Worm (Caenorhabditis elegans) whole organism, L1 larva: Measurements from ENCODE around the gene R151.10.

Source experiments
- C04F5.9 ChIP-seq: sonication (generic microtip); optimal IDR thresholded peaks from 2 replicates; lab custom pipeline; 2016; ENCODE audit warnings: missing genetic modification characterization, missing compliant biosample characterization
- C16A3.4 ChIP-seq: fragments of 150-350 bp; optimal IDR thresholded peaks from 2 replicates; lab custom pipeline; 2014; ENCODE audit warnings: missing biosample characterization, missing genetic modification characterization
- F16B12.6 ChIP-seq: fragments of 150-350 bp; optimal IDR thresholded peaks from 2 replicates; lab custom pipeline; 2014; ENCODE audit warnings: missing biosample characterization, missing genetic modification characterization
- alr-1 ChIP-seq: fragments of 200-800 bp; sonication (Bioruptor generic); optimal IDR thresholded peaks from 2 replicates; lab custom pipeline; 2018; ENCODE audit warnings: borderline replicate concordance, mild to moderate bottlenecking, missing genetic modification characterization, missing compliant biosample characterization
- aly-2 ChIP-seq: fragments of 150-350 bp; optimal IDR thresholded peaks from 2 replicates; lab custom pipeline; 2014; ENCODE audit warnings: missing biosample characterization, missing genetic modification characterization
- blmp-1 ChIP-seq: fragments of 150-350 bp; optimal IDR thresholded peaks from 2 replicates; lab custom pipeline; 2014; ENCODE audit warnings: missing biosample characterization, missing genetic modification characterization
- ceh-63 ChIP-seq: fragments of 200-800 bp; sonication (Bioruptor generic); optimal IDR thresholded peaks from 2 replicates; lab custom pipeline; 2018; ENCODE audit warnings: mild to moderate bottlenecking, missing genetic modification characterization, missing compliant biosample characterization
- ceh-90 ChIP-seq: sonication (generic microtip); optimal IDR thresholded peaks from 2 replicates; lab custom pipeline; 2016; ENCODE audit warnings: missing genetic modification characterization, missing compliant biosample characterization
- dsc-1 ChIP-seq: sonication (generic microtip); optimal IDR thresholded peaks from 2 replicates; lab custom pipeline; 2016; ENCODE audit warnings: mild to moderate bottlenecking, missing genetic modification characterization, missing compliant biosample characterization
- efl-1 ChIP-seq, 4 experiments: fragments of 150-350 bp; optimal IDR thresholded peaks in 3 of 4; peaks in 1 of 4; 1 replicate in 1 of 4; 2 replicates in 3 of 4; lab custom pipeline; 2014; ENCODE audit warnings: missing biosample characterization in 2 of 4, missing genetic modification characterization in 2 of 4, missing genetic modification reagents in 2 of 4
- elt-2 ChIP-seq: sonication (generic microtip); optimal IDR thresholded peaks from 2 replicates; lab custom pipeline; 2016; ENCODE audit warnings: missing genetic modification characterization, mild to moderate bottlenecking, inconsistent platforms, missing compliant biosample characterization, missing genetic modification reagents
- elt-3 ChIP-seq, 6 experiments: fragments of 150-350 bp in 1 of 6; sonication (generic microtip); optimal IDR thresholded peaks; 2 replicates each; lab custom pipeline; 2017 to 2018; ENCODE audit warnings: missing biosample characterization in 6 of 6, missing genetic modification characterization in 6 of 6, inconsistent platforms in 1 of 6
- ets-5 ChIP-seq: fragments of 200-800 bp; sonication (Bioruptor generic); IDR thresholded peaks from 2 replicates; pipeline ENCODE4 v1.3.6; 2022; ENCODE audit warnings: missing genetic modification characterization, missing compliant biosample characterization
- fkh-8 ChIP-seq: sonication (generic microtip); optimal IDR thresholded peaks from 2 replicates; lab custom pipeline; 2016; ENCODE audit warnings: mild to moderate bottlenecking, missing genetic modification characterization, missing compliant biosample characterization
- fos-1 ChIP-seq: fragments of 150-350 bp; optimal IDR thresholded peaks from 2 replicates; lab custom pipeline; 2014; ENCODE audit warnings: missing biosample characterization, missing genetic modification characterization
- hlh-4 ChIP-seq: sonication (generic microtip); optimal IDR thresholded peaks from 2 replicates; lab custom pipeline; 2016; ENCODE audit warnings: mild to moderate bottlenecking, missing genetic modification characterization, missing compliant biosample characterization
- irx-1 ChIP-seq: sonication (generic microtip); optimal IDR thresholded peaks from 2 replicates; lab custom pipeline; 2016; ENCODE audit warnings: missing genetic modification characterization, missing compliant biosample characterization
- lin-13 ChIP-seq: fragments of 150-350 bp; optimal IDR thresholded peaks from 2 replicates; lab custom pipeline; 2014; ENCODE audit warnings: missing biosample characterization, missing genetic modification reagents, missing genetic modification characterization
- lin-14 ChIP-seq: fragments of 200-800 bp; sonication (Bioruptor generic); optimal IDR thresholded peaks from 2 replicates; lab custom pipeline; 2018; ENCODE audit warnings: mild to moderate bottlenecking, missing genetic modification characterization, moderate library complexity, missing compliant biosample characterization
- lin-35 ChIP-seq, 2 experiments: fragments of 150-350 bp; optimal IDR thresholded peaks; 2 replicates each; lab custom pipeline; 2014; ENCODE audit warnings: missing biosample characterization in 2 of 2, missing genetic modification characterization in 2 of 2, missing genetic modification reagents in 2 of 2
- lin-39 ChIP-seq: fragments of 150-350 bp; optimal IDR thresholded peaks from 2 replicates; lab custom pipeline; 2014; ENCODE audit warnings: missing biosample characterization, missing genetic modification reagents, missing genetic modification characterization
- lsy-2 ChIP-seq, 2 experiments: fragments of 150-350 bp; optimal IDR thresholded peaks; 2 replicates each; lab custom pipeline; 2014; ENCODE audit warnings: missing biosample characterization in 2 of 2, missing genetic modification characterization in 2 of 2
- mab-9 ChIP-seq: fragments of 200-800 bp; sonication (Bioruptor generic); IDR thresholded peaks from 2 replicates; pipeline ENCODE4 v1.3.6; 2022; ENCODE audit warnings: missing genetic modification reagents, missing genetic modification characterization, missing compliant biosample characterization
- mep-1 ChIP-seq: fragments of 150-350 bp; optimal IDR thresholded peaks from 2 replicates; lab custom pipeline; 2014; ENCODE audit warnings: missing biosample characterization, missing genetic modification characterization
- nhr-19 ChIP-seq: fragments of 200-800 bp; sonication (Bioruptor generic); conservative IDR thresholded peaks from 2 replicates; pipeline ENCODE4 v1.3.6; 2022; ENCODE audit warnings: missing genetic modification characterization, missing compliant biosample characterization
- nhr-237 ChIP-seq: fragments of 150-350 bp; optimal IDR thresholded peaks from 2 replicates; lab custom pipeline; 2014; ENCODE audit warnings: missing biosample characterization, missing genetic modification characterization
- nhr-47 ChIP-seq: sonication (generic microtip); optimal IDR thresholded peaks from 2 replicates; lab custom pipeline; 2016; ENCODE audit warnings: mild to moderate bottlenecking, missing genetic modification characterization, moderate library complexity, missing compliant biosample characterization
- nhr-71 ChIP-seq: sonication (generic microtip); optimal IDR thresholded peaks from 2 replicates; lab custom pipeline; 2016; ENCODE audit warnings: mild to moderate bottlenecking, missing genetic modification characterization, moderate library complexity, missing compliant biosample characterization
- nhr-76 ChIP-seq: sonication (generic microtip); optimal IDR thresholded peaks from 2 replicates; lab custom pipeline; 2017; ENCODE audit warnings: missing biosample characterization, missing genetic modification characterization
- nhr-85 ChIP-seq: sonication (generic microtip); peaks from one replicate; lab custom pipeline; 2016; ENCODE audit warnings: missing genetic modification characterization, inconsistent platforms, missing compliant biosample characterization
- nhr-90 ChIP-seq: sonication (generic microtip); optimal IDR thresholded peaks from 2 replicates; lab custom pipeline; 2016; ENCODE audit warnings: mild to moderate bottlenecking, missing genetic modification characterization, missing compliant biosample characterization; ENCODE audit not compliant: poor library complexity
- pax-3 ChIP-seq: fragments of 200-800 bp; sonication (Bioruptor generic); optimal IDR thresholded peaks from 2 replicates; lab custom pipeline; 2018; ENCODE audit warnings: mild to moderate bottlenecking, missing genetic modification characterization, moderate library complexity, missing compliant biosample characterization
- snu-23 ChIP-seq: sonication (generic microtip); optimal IDR thresholded peaks from 2 replicates; lab custom pipeline; 2016; ENCODE audit warnings: missing genetic modification characterization, missing compliant biosample characterization
- tbx-2 ChIP-seq: sonication (generic microtip); optimal IDR thresholded peaks from 2 replicates; lab custom pipeline; 2016; ENCODE audit warnings: missing genetic modification characterization, missing compliant biosample characterization
- tlp-1 ChIP-seq: fragments of 150-350 bp; optimal IDR thresholded peaks from 2 replicates; lab custom pipeline; 2014; ENCODE audit warnings: missing biosample characterization, missing genetic modification characterization
- unc-130 ChIP-seq: fragments of 150-350 bp; optimal IDR thresholded peaks from 2 replicates; lab custom pipeline; 2017; ENCODE audit warnings: missing biosample characterization, missing genetic modification characterization, inconsistent platforms
- unc-86 ChIP-seq: sonication (generic microtip); optimal IDR thresholded peaks from 2 replicates; lab custom pipeline; 2016; ENCODE audit warnings: missing genetic modification characterization, missing compliant biosample characterization
- vab-15 ChIP-seq: sonication (generic microtip); optimal IDR thresholded peaks from 2 replicates; lab custom pipeline; 2017; ENCODE audit warnings: missing genotype, mild to moderate bottlenecking, missing genetic modification characterization, missing compliant biosample characterization
- zag-1 ChIP-seq: fragments of 150-350 bp; optimal IDR thresholded peaks from 2 replicates; lab custom pipeline; 2014; ENCODE audit warnings: missing biosample characterization, missing genetic modification characterization
- ztf-4 ChIP-seq: fragments of 150-350 bp; optimal IDR thresholded peaks from 2 replicates; lab custom pipeline; 2014; ENCODE audit warnings: missing biosample characterization, missing genetic modification characterization

R151.10 gene

ce11 chrIII:7201378-7202256 is 29.1 kb downstream of the R151.10 start, which contains the start of gene dpy-31 (continued):
- TF ChIP-seq unc-86 (tag; lab: Kevin White, UChicago): no peak
- TF ChIP-seq F16B12.6 (tag; lab: Kevin White, UChicago): no peak
- TF ChIP-seq tlp-1 (tag; lab: Kevin White, UChicago): no peak
- TF ChIP-seq mab-9 (GFP tag; lab: Robert Waterston, UW): no peak
- TF ChIP-seq nhr-237 (tag; lab: Kevin White, UChicago): no peak
- no peak for TF ChIP-seq zag-1 (tag; lab: Kevin White, UChicago)
- TF ChIP-seq pax-3: no peak
- TF ChIP-seq aly-2 (tag; lab: Kevin White, UChicago): no peak
- TF ChIP-seq irx-1: no peak
- TF ChIP-seq tbx-2 (tag; lab: Kevin White, UChicago): peak; percentile 19
- TF ChIP-seq ztf-4 (tag; lab: Kevin White, UChicago): no peak
- TF ChIP-seq nhr-19 (GFP tag; lab: Robert Waterston, UW): no peak
- TF ChIP-seq lin-39: no peak
- no peak for TF ChIP-seq fkh-8 (tag; lab: Kevin White, UChicago)
- TF ChIP-seq unc-130 (tag; lab: Kevin White, UChicago): no peak
- TF ChIP-seq snu-23 (GFP tag; lab: Kevin White, UChicago): peak; percentile 14
- no peak for TF ChIP-seq elt-2 (tag; lab: Kevin White, UChicago)
- peak; percentile 29 for TF ChIP-seq mep-1
- no peak for TF ChIP-seq alr-1 (tag; lab: Kevin White, UChicago)
- no peak for TF ChIP-seq nhr-47

DNA sequence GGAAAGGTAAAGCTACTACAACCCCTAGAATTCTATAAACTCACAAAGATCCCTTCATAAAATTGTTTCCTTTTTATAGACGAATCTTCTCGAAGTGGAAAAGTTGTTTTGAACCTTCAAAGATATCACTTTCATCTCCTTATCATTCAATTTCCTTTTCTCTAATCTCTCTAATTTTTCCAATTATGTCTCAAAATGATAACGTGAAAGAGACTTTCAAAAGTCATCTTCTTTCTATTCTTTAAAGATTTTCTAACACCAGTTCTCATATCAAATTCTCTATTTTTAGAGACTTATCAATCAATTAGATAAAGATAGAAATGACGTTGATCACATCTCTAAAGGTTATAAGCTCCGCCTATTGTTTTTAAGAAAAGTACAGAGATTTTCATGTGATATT is 31.3 kb downstream of the R151.10 start:
- TF ChIP-seq nhr-85 (peak; percentile 91), fos-1 (tag; lab: Kevin White, UChicago) (no peak), unc-86 (tag; lab: Kevin White, UChicago) (no peak), nhr-76 (tag; lab: Kevin White, UChicago) (no peak), ets-5 (no peak), F16B12.6 (tag; lab: Kevin White, UChicago) (no peak), dsc-1 (no peak), elt-3 (tag; optimal IDR thresholded peaks at IDR 0.05; lab: Kevin White, UChicago) (peak in 3 of 6 experiments; percentile 13 to 92 (median 48)), lsy-2 (tag; optimal IDR thresholded peaks at IDR 0.05; lab: Kevin White, UChicago) (peak; percentile 3 to 24), lin-14 (GFP tag; lab: Kevin White, UChicago) (peak; percentile 22), zag-1 (tag; lab: Kevin White, UChicago) (no peak), snu-23 (GFP tag; lab: Kevin White, UChicago) (peak; percentile 23), elt-2 (tag; lab: Kevin White, UChicago) (no peak), C16A3.4 (no peak), efl-1 (optimal IDR thresholded peaks at IDR 0.05; lab: Kevin White, UChicago) (no peak), efl-1 (GFP tag; optimal IDR thresholded peaks at IDR 0.05 in 1 of 2; lab: Kevin White, UChicago) (peak in 1 of 2 experiments; percentile 21), ceh-63 (GFP tag; lab: Kevin White, UChicago) (no peak), hlh-4 (tag; lab: Kevin White, UChicago) (no peak), lin-35 (GFP tag; optimal IDR thresholded peaks at IDR 0.05; lab: Kevin White, UChicago) (peak in 1 of 2 experiments; percentile 6), lin-13 (GFP tag; lab: Kevin White, UChicago) (no peak), ceh-90 (no peak), pax-3 (no peak), vab-15 (tag; lab: Kevin White, UChicago) (no peak), C04F5.9 (tag; lab: Kevin White, UChicago) (no peak), nhr-90 (tag; lab: Kevin White, UChicago) (no peak), blmp-1 (tag; lab: Kevin White, UChicago) (peak; percentile 53), nhr-71 (peak; percentile 40)
